Fruit fly (Drosophila melanogaster): ENCODE measurements around the gene mxt.
A peak's percentile ranks its signal among the peaks of the same experiment; 100 is the strongest.

DNA sequence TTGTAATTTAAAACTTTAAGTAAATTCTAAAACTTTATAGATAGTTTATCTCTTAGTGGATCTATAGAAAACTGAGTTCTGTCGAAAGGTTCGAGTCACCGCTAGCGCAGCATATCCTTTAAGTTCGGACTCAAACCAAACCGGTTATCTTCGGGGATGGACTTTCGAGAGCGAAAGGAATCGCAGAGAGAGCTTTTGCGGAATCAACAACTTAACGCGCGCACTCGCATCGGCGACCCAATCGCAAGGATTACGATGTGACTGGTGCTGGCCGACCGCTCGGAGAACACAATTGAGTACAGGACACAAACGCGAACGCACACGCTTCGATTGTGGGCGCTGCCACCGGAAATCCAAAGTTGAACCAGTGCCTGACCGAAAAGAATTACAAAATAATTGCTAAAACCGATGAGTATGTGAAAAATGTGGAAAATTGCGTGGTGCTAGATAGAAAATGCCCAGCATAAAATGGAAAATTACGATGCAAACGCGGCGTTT is 5.6 kb upstream of the mxt start, which contains the start of gene smog:
- TF ChIP-seq CG8478 (optimal IDR thresholded peaks at IDR 0.05) (no peak), CTCF (optimal IDR thresholded peaks at IDR 0.05) (peak in 1 of 2 experiments; percentile 23)

All from S2 (cell line).